Fruit fly (Drosophila melanogaster): ENCODE data around the gene CG42750.

CG42750 gene

dm6 chr2L:18119643-18120042, 155.9 kb downstream of the CG42750 start, which contains the start of gene CG5758 (continued):
- no peak for TF ChIP-seq nom (GFP tag; optimal IDR thresholded peaks at IDR 0.05)
- TF ChIP-seq Mrtf (GFP tag; IDR thresholded peaks at IDR 0.05): no peak
- no peak for TF ChIP-seq CG17385 (GFP tag; optimal IDR thresholded peaks at IDR 0.05)
- no peak for TF ChIP-seq zen (tag; optimal IDR thresholded peaks at IDR 0.05)
- TF ChIP-seq CG1529 (GFP tag; optimal IDR thresholded peaks at IDR 0.05): no peak
- TF ChIP-seq slp2 (GFP tag; optimal IDR thresholded peaks at IDR 0.05): no peak
- TF ChIP-seq CG11504 (tag; optimal IDR thresholded peaks at IDR 0.05): peak; percentile 59
- TF ChIP-seq CG12155 (GFP tag; optimal IDR thresholded peaks at IDR 0.05): no peak
- TF ChIP-seq fd3F (GFP tag; optimal IDR thresholded peaks at IDR 0.05): no peak
- no peak for TF ChIP-seq bowl (GFP tag; IDR thresholded peaks at IDR 0.05)
- peak; percentile 44 for TF ChIP-seq CG15269 (tag; optimal IDR thresholded peaks at IDR 0.05)
- peak; percentile 6 for TF ChIP-seq Lhr (GFP tag; optimal IDR thresholded peaks at IDR 0.05)
- TF ChIP-seq CG8388 (GFP tag; optimal IDR thresholded peaks at IDR 0.05): no peak
- TF ChIP-seq D (optimal IDR thresholded peaks at IDR 0.05): no peak
- no peak for TF ChIP-seq D (GFP tag; optimal IDR thresholded peaks at IDR 0.05)
- TF ChIP-seq CG18764 (GFP tag; optimal IDR thresholded peaks at IDR 0.05): no peak
- TF ChIP-seq lab (GFP tag; optimal IDR thresholded peaks at IDR 0.05): peak; percentile 54
- no peak for TF ChIP-seq CG2116 (GFP tag; optimal IDR thresholded peaks at IDR 0.05)
- TF ChIP-seq Dek (tag; optimal IDR thresholded peaks at IDR 0.05): peak; percentile 45
- TF ChIP-seq CG18262 (tag; optimal IDR thresholded peaks at IDR 0.05): no peak
- TF ChIP-seq HLH3B (GFP tag; IDR thresholded peaks at IDR 0.05): no peak
- no peak for TF ChIP-seq Hr78 (GFP tag; optimal IDR thresholded peaks at IDR 0.05)
- TF ChIP-seq pros (GFP tag; optimal IDR thresholded peaks at IDR 0.05): no peak
- TF ChIP-seq CG2678 (tag; optimal IDR thresholded peaks at IDR 0.05): peak; percentile 36
- TF ChIP-seq Fer1 (GFP tag; optimal IDR thresholded peaks at IDR 0.05): peak; percentile 36
- TF ChIP-seq CG4282 (GFP tag; optimal IDR thresholded peaks at IDR 0.05): no peak
- no peak for TF ChIP-seq cg (GFP tag; optimal IDR thresholded peaks at IDR 0.05)
- no peak for TF ChIP-seq eve (GFP tag; optimal IDR thresholded peaks at IDR 0.05)
- peak; percentile 23; the same call in 1 of the 2 replicates for TF ChIP-seq sob (GFP tag; IDR thresholded peaks at IDR 0.05)
- TF ChIP-seq CG7271 (tag; optimal IDR thresholded peaks at IDR 0.05): no peak
- no peak for TF ChIP-seq stwl (tag; optimal IDR thresholded peaks at IDR 0.05)
- TF ChIP-seq danr (GFP tag; IDR thresholded peaks at IDR 0.05): no peak
- peak; percentile 9 for TF ChIP-seq CG12659 (GFP tag; optimal IDR thresholded peaks at IDR 0.05)
- peak; percentile 21 for TF ChIP-seq HHEX (GFP tag; optimal IDR thresholded peaks at IDR 0.05)
- no peak for TF ChIP-seq HmgZ (tag; optimal IDR thresholded peaks at IDR 0.05)
- no peak for TF ChIP-seq NK7.1 (GFP tag; optimal IDR thresholded peaks at IDR 0.05)
- TF ChIP-seq fu2 (GFP tag; optimal IDR thresholded peaks at IDR 0.05): no peak
- TF ChIP-seq hkb (optimal IDR thresholded peaks at IDR 0.05): no peak
- peak; percentile 53; the same call in 1 of the 2 replicates for TF ChIP-seq hkb (GFP tag; IDR thresholded peaks at IDR 0.05)
- peak; percentile 49; the same call in 1 of the 2 replicates for TF ChIP-seq Bgb (GFP tag; IDR thresholded peaks at IDR 0.05; ENCODE audit: partially characterized antibody)
- TF ChIP-seq pita (GFP tag; optimal IDR thresholded peaks at IDR 0.05): peak; percentile 19
- peak; percentile 13 for TF ChIP-seq CG13624 (GFP tag; optimal IDR thresholded peaks at IDR 0.05)
- no peak for TF ChIP-seq wdn (GFP tag; IDR thresholded peaks at IDR 0.05)
- TF ChIP-seq oc (tag; optimal IDR thresholded peaks at IDR 0.05): no peak
- TF ChIP-seq CG2129 (GFP tag; IDR thresholded peaks at IDR 0.05; ENCODE audit: partially characterized antibody): no peak
- TF ChIP-seq CoRest (tag; optimal IDR thresholded peaks at IDR 0.05): peak; percentile 27
- no peak for TF ChIP-seq Abd-B (GFP tag; optimal IDR thresholded peaks at IDR 0.05)
- peak; percentile 42 for TF ChIP-seq CG7839 (tag; optimal IDR thresholded peaks at IDR 0.05)
- TF ChIP-seq CG4328 (GFP tag; optimal IDR thresholded peaks at IDR 0.05): no peak
- TF ChIP-seq schlank (tag; optimal IDR thresholded peaks at IDR 0.05): no peak
- TF ChIP-seq lbe (GFP tag; optimal IDR thresholded peaks at IDR 0.05): peak; percentile 0

All from whole organism, embryonic.